Worm (Caenorhabditis elegans) whole organism, late embryonic: ENCODE measurements around the gene srz-71.

ENCODE experiments used
- T23F11.4 ChIP-seq: fragments of 200-800 bp; sonication (Bioruptor generic); optimal IDR thresholded peaks from 2 replicates; lab custom pipeline; 2018; ENCODE audit warnings: mild to moderate bottlenecking, missing genetic modification characterization, missing compliant biosample characterization
- ceh-14 ChIP-seq: sonication (generic microtip); optimal IDR thresholded peaks from 2 replicates; lab custom pipeline; 2016; ENCODE audit warnings: missing genotype, missing genetic modification characterization, missing compliant biosample characterization
- elt-2 ChIP-seq: sonication (generic microtip); optimal IDR thresholded peaks from 2 replicates; lab custom pipeline; 2016; ENCODE audit warnings: missing genetic modification reagents, missing genetic modification characterization, missing compliant biosample characterization
- hlh-13 ChIP-seq: fragments of 200-800 bp; sonication (Bioruptor generic); optimal IDR thresholded peaks from 2 replicates; lab custom pipeline; 2018; ENCODE audit warnings: mild to moderate bottlenecking, missing genetic modification characterization, missing compliant biosample characterization

DNA sequence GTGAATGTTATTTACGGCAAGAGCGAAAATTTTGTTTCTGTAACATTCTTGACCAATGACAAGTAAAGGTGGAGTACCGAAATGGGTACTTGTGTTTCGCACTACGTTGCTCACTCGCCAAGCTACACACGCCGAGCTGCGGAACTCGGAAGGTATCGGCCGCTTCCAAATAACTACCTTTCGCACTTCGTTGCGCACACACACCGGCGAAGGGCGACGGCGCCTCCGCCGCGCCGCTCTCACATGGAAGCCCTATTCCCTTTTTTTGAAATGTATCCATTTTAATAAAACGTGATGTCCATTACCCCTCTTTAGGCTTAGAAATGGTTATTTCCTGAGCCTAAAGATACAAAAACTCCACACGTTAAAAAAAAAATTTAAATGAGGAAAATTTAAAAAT is 25.8 kb upstream of the srz-71 start:
- no peak for TF ChIP-seq hlh-13 (GFP tag; lab: Kevin White, UChicago)
- TF ChIP-seq ceh-14 (tag; lab: Kevin White, UChicago), result no peak
- no peak for TF ChIP-seq elt-2 (tag; lab: Kevin White, UChicago)
- no peak for TF ChIP-seq T23F11.4
